Worm (Caenorhabditis elegans): Measurements from ENCODE around the gene C07A9.13.

DNA sequence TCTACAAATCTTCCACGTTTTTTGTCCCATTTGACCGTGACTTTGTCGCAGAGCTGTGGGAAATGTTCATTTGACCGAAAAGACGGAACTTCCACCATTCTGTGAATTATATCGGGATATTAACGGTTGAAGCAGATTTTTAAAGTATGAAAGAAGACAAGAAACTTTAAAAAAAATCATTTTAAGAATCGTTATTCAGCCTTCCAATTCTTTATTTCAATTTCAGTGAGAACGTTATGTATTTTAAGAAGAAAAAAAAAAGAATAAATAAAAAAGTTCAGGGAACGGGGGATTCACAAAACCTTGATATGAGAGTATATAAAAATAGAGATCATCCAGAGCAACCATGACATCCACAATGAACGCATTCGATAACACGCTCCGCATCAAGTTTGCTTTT lies 13.4 kb upstream of the C07A9.13 start, which contains the start of gene set-3:
- no peak for TF ChIP-seq ztf-29 (GFP tag; IDR thresholded peaks at IDR 0.05)
- no peak for TF ChIP-seq cog-1 (tag; optimal IDR thresholded peaks at IDR 0.05)
- TF ChIP-seq T22C8.4 (GFP tag; IDR thresholded peaks at IDR 0.05), result no peak
- no peak for TF ChIP-seq ztf-23 (GFP tag; IDR thresholded peaks at IDR 0.05)
- no peak for TF ChIP-seq med-1 (GFP tag; optimal IDR thresholded peaks at IDR 0.05; ENCODE audit: insufficient read depth)
- no peak for TF ChIP-seq klf-2 (GFP tag; conservative IDR thresholded peaks at IDR 0.05)
